Worm (Caenorhabditis elegans): ENCODE data around the gene B0507.5.

- no peak for TF ChIP-seq ztf-4 (tag; optimal IDR thresholded peaks at IDR 0.05)
- TF ChIP-seq unc-39 (tag; optimal IDR thresholded peaks at IDR 0.05), result no peak
- TF ChIP-seq nhr-10 (tag; optimal IDR thresholded peaks at IDR 0.05), result no peak
- no peak for TF ChIP-seq ZK546.5 (tag; optimal IDR thresholded peaks at IDR 0.05)
- TF ChIP-seq ama-1 (optimal IDR thresholded peaks at IDR 0.05), result no peak
- no peak for TF ChIP-seq R02D3.7 (tag; optimal IDR thresholded peaks at IDR 0.05)
- no peak for TF ChIP-seq lsy-2 (tag; optimal IDR thresholded peaks at IDR 0.05)
- no peak for TF ChIP-seq nhr-12 (tag; optimal IDR thresholded peaks at IDR 0.05)
- TF ChIP-seq lin-13 (GFP tag; optimal IDR thresholded peaks at IDR 0.05), result no peak
- TF ChIP-seq lin-39 (tag; optimal IDR thresholded peaks at IDR 0.05), result no peak
- TF ChIP-seq unc-62 (GFP tag; optimal IDR thresholded peaks at IDR 0.05), result no peak
These were observed 48.8 kb downstream of the B0507.5 start for ce11 chrV:8802252-8802651.

Measured in whole organism, L2 larva.